Worm (Caenorhabditis elegans) whole organism, midembryonic: ENCODE data around the gene F56D2.5.
A peak's percentile ranks its signal among the peaks of the same experiment; 100 is the strongest.

Source experiments
- T22C8.4 ChIP-seq: fragments of 200-800 bp; sonication (Bioruptor generic); IDR thresholded peaks from 2 replicates; pipeline ENCODE4 v1.3.6; 2022; ENCODE audit warnings: missing genetic modification characterization, missing compliant biosample characterization
- cog-1 ChIP-seq: sonication (generic microtip); optimal IDR thresholded peaks from 2 replicates; lab custom pipeline; 2016; ENCODE audit warnings: missing genetic modification characterization, missing compliant biosample characterization
- flt-1 ChIP-seq: fragments of 200-800 bp; sonication (Bioruptor generic); IDR thresholded peaks from 2 replicates; pipeline ENCODE4 v1.3.6; 2022; ENCODE audit warnings: missing genetic modification characterization, missing compliant biosample characterization
- klf-2 ChIP-seq: fragments of 200-800 bp; sonication (Bioruptor generic); conservative IDR thresholded peaks from 2 replicates; pipeline ENCODE4 v1.3.6; 2022; ENCODE audit warnings: missing genetic modification reagents, missing genetic modification characterization, missing compliant biosample characterization
- med-1 ChIP-seq: sonication (generic microtip); optimal IDR thresholded peaks from 2 replicates; lab custom pipeline; 2017; ENCODE audit warnings: missing genetic modification characterization, mild to moderate bottlenecking, missing compliant biosample characterization, antibody characterized with exemption, missing genetic modification reagents; ENCODE audit not compliant: insufficient read depth
- ref-1 ChIP-seq: fragments of 200-800 bp; sonication (Bioruptor generic); conservative IDR thresholded peaks from 2 replicates; pipeline ENCODE4 v1.3.6; 2022; ENCODE audit warnings: missing genetic modification reagents, missing genetic modification characterization, missing compliant biosample characterization
- tab-1 ChIP-seq: fragments of 200-800 bp; sonication (Bioruptor generic); IDR thresholded peaks from 2 replicates; pipeline ENCODE4 v1.3.6; 2022; ENCODE audit warnings: missing genetic modification characterization, missing compliant biosample characterization
- ztf-23 ChIP-seq: fragments of 200-800 bp; sonication (Bioruptor generic); IDR thresholded peaks from 2 replicates; pipeline ENCODE4 v1.3.6; 2022; ENCODE audit warnings: missing genetic modification reagents, missing genetic modification characterization, missing compliant biosample characterization
- ztf-29 ChIP-seq: fragments of 200-800 bp; sonication (Bioruptor generic); IDR thresholded peaks from 2 replicates; pipeline ENCODE4 v1.3.6; 2022; ENCODE audit warnings: missing genetic modification reagents, missing genetic modification characterization, missing compliant biosample characterization

F56D2.5 gene

ce11 chrIII:5611604-5612324 lies 30.5 kb upstream of the F56D2.5 start, which contains the start of gene bas-1:
bas-1 (plus strand) TSS chrIII:5612274.
- TF ChIP-seq ref-1 = no peak
- no peak for TF ChIP-seq med-1
- no peak for TF ChIP-seq klf-2
- TF ChIP-seq ztf-29 = no peak
- TF ChIP-seq T22C8.4 = no peak
- no peak for TF ChIP-seq tab-1 (GFP tag; lab: Robert Waterston, UW)
- TF ChIP-seq ztf-23 (GFP tag; lab: Robert Waterston, UW) = no peak
- no peak for TF ChIP-seq flt-1
- TF ChIP-seq cog-1 (tag; lab: Kevin White, UChicago) = no peak

ce11 chrIII:5610276-5610675 lies 29.1 kb upstream of the F56D2.5 start, which contains the start of gene C05D2.8:
C05D2.8 (minus strand) TSS chrIII:5610346.
- no peak for TF ChIP-seq ref-1
- TF ChIP-seq flt-1 = no peak
- TF ChIP-seq med-1 = no peak
- TF ChIP-seq klf-2 = no peak
- TF ChIP-seq tab-1 (GFP tag; lab: Robert Waterston, UW) = no peak
- TF ChIP-seq cog-1 (tag; lab: Kevin White, UChicago) = no peak
- no peak for TF ChIP-seq ztf-23 (GFP tag; lab: Robert Waterston, UW)
- TF ChIP-seq T22C8.4 = no peak
- TF ChIP-seq ztf-29 = no peak

ce11 chrIII:5604080-5604479 lies 22.9 kb upstream of the F56D2.5 start, which contains the start of gene xnd-1:
xnd-1 (plus strand) TSS chrIII:5604460.
- TF ChIP-seq T22C8.4 (no peak), med-1 (no peak), ztf-23 (GFP tag; lab: Robert Waterston, UW) (no peak), klf-2 (no peak), tab-1 (GFP tag; lab: Robert Waterston, UW) (no peak), ref-1 (no peak), ztf-29 (no peak), flt-1 (no peak), cog-1 (tag; lab: Kevin White, UChicago) (no peak)

- TF ChIP-seq ztf-23 (GFP tag; lab: Robert Waterston, UW) (peak; percentile 45; the same call in 1 of the 2 replicates), med-1 (no peak), tab-1 (GFP tag; lab: Robert Waterston, UW) (no peak), T22C8.4 (no peak), flt-1 (peak; percentile 56), ztf-29 (0 out of 2 replicates have a peak, but pooled peaks have one; percentile 10), cog-1 (tag; lab: Kevin White, UChicago) (peak; percentile 35)
These were observed 22.3 kb upstream of the F56D2.5 start, which contains the start of gene madf-11 for ce11 chrIII:5603439-5603986. madf-11 (minus strand) TSS chrIII:5603489.

ce11 chrIII:5601999-5602398 lies 20.8 kb upstream of the F56D2.5 start:
- TF ChIP-seq klf-2 (peak; percentile 85), flt-1 (peak; percentile 98), ref-1 (peak; percentile 94), med-1 (peak; percentile 87), ztf-23 (GFP tag; lab: Robert Waterston, UW) (peak; percentile 95), tab-1 (GFP tag; lab: Robert Waterston, UW) (peak; percentile 97), T22C8.4 (peak; percentile 89), cog-1 (tag; lab: Kevin White, UChicago) (peak; percentile 89), ztf-29 (peak; percentile 97)

- TF ChIP-seq flt-1 (no peak), klf-2 (no peak), ref-1 (no peak), ztf-29 (no peak), cog-1 (tag; lab: Kevin White, UChicago) (no peak), T22C8.4 (no peak), ztf-23 (GFP tag; lab: Robert Waterston, UW) (no peak), tab-1 (GFP tag; lab: Robert Waterston, UW) (no peak), med-1 (no peak)
These were observed 18.7 kb upstream of the F56D2.5 start, which contains the start of gene wdr-37 for ce11 chrIII:5599958-5600357. wdr-37 (minus strand) TSS chrIII:5600058.

- TF ChIP-seq ref-1 (no peak), ztf-23 (GFP tag; lab: Robert Waterston, UW) (no peak), klf-2 (no peak), ztf-29 (no peak), cog-1 (tag; lab: Kevin White, UChicago) (no peak), T22C8.4 (no peak), flt-1 (no peak), tab-1 (GFP tag; lab: Robert Waterston, UW) (no peak), med-1 (no peak)
These were observed 14.2 kb upstream of the F56D2.5 start, which contains the start of gene ced-6 for ce11 chrIII:5595445-5595844. ced-6 (plus strand) TSS chrIII:5595771.

- TF ChIP-seq T22C8.4 (no peak), tab-1 (GFP tag; lab: Robert Waterston, UW) (no peak), ztf-23 (GFP tag; lab: Robert Waterston, UW) (no peak), cog-1 (tag; lab: Kevin White, UChicago) (no peak), med-1 (no peak), flt-1 (no peak), klf-2 (no peak), ref-1 (no peak), ztf-29 (no peak)
These were observed 13.1 kb upstream of the F56D2.5 start for ce11 chrIII:5594350-5594749.

- TF ChIP-seq med-1 = no peak
- 0 out of 2 replicates have a peak, but pooled peaks have one; percentile 39 for TF ChIP-seq ztf-23 (GFP tag; lab: Robert Waterston, UW)
These were observed 10.5 kb upstream of the F56D2.5 start, which contains the start of the genes ddx-15 and ucr-1 for ce11 chrIII:5591668-5592149. ddx-15 (minus strand) TSS chrIII:5591718. ucr-1 (plus strand) TSS chrIII:5592135.

- TF ChIP-seq ztf-29 (no peak), flt-1 (no peak), ref-1 (no peak)
These were observed 7.5 kb upstream of the F56D2.5 start for ce11 chrIII:5588746-5589145.
